Worm (Caenorhabditis elegans) whole organism, young adult: Measurements from ENCODE around the gene F26A1.19.

Experiments
- ama-1 ChIP-seq, 3 experiments: fragments of 150-350 bp in 1 of 3; sonication (generic microtip) in 2 of 3; optimal IDR thresholded peaks; 2 replicates each; lab custom pipeline; 2014 to 2018; ENCODE audit warnings: missing biosample characterization in 2 of 3, missing genetic modification characterization in 2 of 3, missing genetic modification reagents in 2 of 3
- athp-1 ChIP-seq: sonication (generic microtip); optimal IDR thresholded peaks from 2 replicates; lab custom pipeline; 2017; ENCODE audit warnings: mild to moderate bottlenecking, missing genetic modification characterization, missing compliant biosample characterization
- sea-2 ChIP-seq: fragments of 200-800 bp; sonication (Bioruptor generic); IDR thresholded peaks from 2 replicates; pipeline ENCODE4 v1.3.6; 2022; ENCODE audit warnings: missing genetic modification characterization, missing compliant biosample characterization

DNA sequence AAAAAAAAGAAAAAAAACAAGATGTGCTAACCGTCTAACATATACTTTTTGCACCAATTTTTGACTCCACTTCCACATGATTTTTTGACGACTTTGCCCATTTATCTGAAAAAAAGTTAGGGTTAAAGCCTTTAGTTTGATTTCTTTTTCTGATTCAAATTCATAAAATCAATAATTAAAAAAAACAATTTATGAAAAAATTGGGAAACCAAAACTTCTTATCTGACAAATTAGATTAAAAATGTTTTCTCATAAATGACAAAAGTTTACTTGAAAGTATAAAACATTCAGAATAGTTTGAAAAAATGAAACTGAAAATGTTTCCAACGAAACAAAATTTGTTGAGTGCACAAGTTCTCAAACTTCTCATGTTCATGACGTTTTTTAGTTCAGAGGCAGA is 17.7 kb upstream of the F26A1.19 start, which contains the start of gene F26A1.7:
- TF ChIP-seq athp-1 (tag; lab: Kevin White, UChicago) (no peak), ama-1 (optimal IDR thresholded peaks at IDR 0.05; lab: Kevin White, UChicago) (no peak), ama-1 (GFP tag; optimal IDR thresholded peaks at IDR 0.05; lab: Kevin White, UChicago) (no peak), sea-2 (no peak)
